Fruit fly (Drosophila melanogaster): ENCODE results near the gene CG9515.

The CG9515 gene

dm6 chr2L:8984614-8985318 lies 41.7 kb upstream of the CG9515 start, which contains the start of gene CG13101 (continued):
- peak; percentile 71 for TF ChIP-seq CG31388 (GFP tag; optimal IDR thresholded peaks at IDR 0.05)
- peak; percentile 68 for TF ChIP-seq kah (GFP tag; optimal IDR thresholded peaks at IDR 0.05)
- TF ChIP-seq CG2129 (GFP tag; IDR thresholded peaks at IDR 0.05; ENCODE audit: partially characterized antibody), result no peak
- TF ChIP-seq klu (GFP tag; IDR thresholded peaks at IDR 0.05), result peak; percentile 93
- no peak for TF ChIP-seq CG1832 (GFP tag; optimal IDR thresholded peaks at IDR 0.05)
- peak; percentile 98 for TF ChIP-seq vvl (GFP tag; IDR thresholded peaks at IDR 0.05)
- TF ChIP-seq dm (GFP tag; optimal IDR thresholded peaks at IDR 0.05), result peak; percentile 50
- TF ChIP-seq en (GFP tag; optimal IDR thresholded peaks at IDR 0.05), result peak; percentile 68
- TF ChIP-seq Nf-YC (tag; optimal IDR thresholded peaks at IDR 0.05), result peak; percentile 71
- peak; percentile 78 for TF ChIP-seq Mad (GFP tag; optimal IDR thresholded peaks at IDR 0.05)
- peak; percentile 95 for TF ChIP-seq HLH3B (GFP tag; IDR thresholded peaks at IDR 0.05)
- TF ChIP-seq aop (GFP tag; IDR thresholded peaks at IDR 0.05), result no peak
- peak; percentile 86 for TF ChIP-seq bowl (GFP tag; IDR thresholded peaks at IDR 0.05)
- peak; percentile 83 for TF ChIP-seq Six4 (GFP tag; optimal IDR thresholded peaks at IDR 0.05)
- TF ChIP-seq emc (GFP tag; optimal IDR thresholded peaks at IDR 0.05), result peak; percentile 70
- peak; percentile 63 for TF ChIP-seq fu2 (GFP tag; optimal IDR thresholded peaks at IDR 0.05)
- TF ChIP-seq kni (GFP tag; optimal IDR thresholded peaks at IDR 0.05), result no peak
- peak in 1 of 2 experiments; percentile 90 for TF ChIP-seq Eip74EF (GFP tag; optimal IDR thresholded peaks at IDR 0.05)
- TF ChIP-seq BEAF-32 (GFP tag; optimal IDR thresholded peaks at IDR 0.05), result no peak
- TF ChIP-seq lov (optimal IDR thresholded peaks at IDR 0.05), result no peak
- peak; percentile 85; the same call in 2 of the 3 replicates for TF ChIP-seq lov (GFP tag; IDR thresholded peaks at IDR 0.05)
- peak; percentile 96 for TF ChIP-seq Rfx (GFP tag; IDR thresholded peaks at IDR 0.05)
- TF ChIP-seq CG1233 (GFP tag; optimal IDR thresholded peaks at IDR 0.05), result peak; percentile 87
- TF ChIP-seq Mrtf (GFP tag; IDR thresholded peaks at IDR 0.05), result peak; percentile 90; the same call in 2 of the 3 replicates
- TF ChIP-seq CG4282 (GFP tag; optimal IDR thresholded peaks at IDR 0.05), result peak; percentile 23
- TF ChIP-seq CG4854 (GFP tag; optimal IDR thresholded peaks at IDR 0.05), result peak; percentile 79
- TF ChIP-seq Trl (optimal IDR thresholded peaks at IDR 0.05), result peak; percentile 56 to 62
- TF ChIP-seq Trl (GFP tag; optimal IDR thresholded peaks at IDR 0.05), result peak; percentile 88
- TF ChIP-seq gsb-n (tag; optimal IDR thresholded peaks at IDR 0.05), result peak; percentile 95
- TF ChIP-seq ken (GFP tag; IDR thresholded peaks at IDR 0.05), result no peak; the same call in 1 of the 3 replicates
- TF ChIP-seq CG10209 (GFP tag; optimal IDR thresholded peaks at IDR 0.05), result peak; percentile 89
- peak in 1 of 2 experiments; percentile 86 for TF ChIP-seq eve (GFP tag; optimal IDR thresholded peaks at IDR 0.05)
- peak; percentile 91 for TF ChIP-seq Spps (tag; optimal IDR thresholded peaks at IDR 0.05)
- TF ChIP-seq CTCF (GFP tag; optimal IDR thresholded peaks at IDR 0.05), result peak; percentile 50
- peak; percentile 83 for TF ChIP-seq CG7786 (GFP tag; optimal IDR thresholded peaks at IDR 0.05)
- peak; percentile 91 for TF ChIP-seq tio (GFP tag; optimal IDR thresholded peaks at IDR 0.05)
- no peak for TF ChIP-seq sna (GFP tag; IDR thresholded peaks at IDR 0.05; ENCODE audit: partially characterized antibody)
- peak; percentile 69 for TF ChIP-seq Fer2 (tag; optimal IDR thresholded peaks at IDR 0.05)
- TF ChIP-seq bbx (GFP tag; IDR thresholded peaks at IDR 0.05; ENCODE audit: partially characterized antibody), result no peak
- TF ChIP-seq Aef1 (GFP tag; IDR thresholded peaks at IDR 0.05), result peak; percentile 82
- TF ChIP-seq so (GFP tag; IDR thresholded peaks at IDR 0.05), result peak; percentile 95
- peak; percentile 88 for TF ChIP-seq CG13624 (GFP tag; optimal IDR thresholded peaks at IDR 0.05)
- TF ChIP-seq CG11696 (GFP tag; IDR thresholded peaks at IDR 0.05), result peak; percentile 89
- TF ChIP-seq Kr (GFP tag; optimal IDR thresholded peaks at IDR 0.05), result no peak
- TF ChIP-seq CG17829 (tag; optimal IDR thresholded peaks at IDR 0.05), result peak; percentile 96
- peak; percentile 93 for TF ChIP-seq gce (GFP tag; IDR thresholded peaks at IDR 0.05)
- no peak for TF ChIP-seq fru (optimal IDR thresholded peaks at IDR 0.05)
- peak; percentile 91 for TF ChIP-seq CG11504 (tag; optimal IDR thresholded peaks at IDR 0.05)
- peak; percentile 79 for TF ChIP-seq Atf3 (GFP tag; optimal IDR thresholded peaks at IDR 0.05)
- peak in 1 of 3 experiments; percentile 83 for TF ChIP-seq Stat92E (GFP tag; optimal IDR thresholded peaks at IDR 0.05)
- TF ChIP-seq Antp (GFP tag; optimal IDR thresholded peaks at IDR 0.05), result peak; percentile 14
